Fruit fly (Drosophila melanogaster) whole organism: ENCODE results near the gene CG34238.

ENCODE experiments used
- CG8478 ChIP-seq: fragments of >200 bp; optimal IDR thresholded peaks from 2 replicates; lab custom pipeline; 2018; ENCODE audit warnings: inconsistent platforms
- Dll ChIP-seq: fragments of >200 bp; optimal IDR thresholded peaks from 2 replicates; lab custom pipeline; 2017
- EcR ChIP-seq, 2 experiments: fragments of >200 bp; optimal IDR thresholded peaks; 2 replicates each; lab custom pipeline; 2017; ENCODE audit warnings: missing biosample characterization in 2 of 2, missing genetic modification characterization in 2 of 2, missing genetic modification reagents in 2 of 2
- pan ChIP-seq: fragments of >200 bp; optimal IDR thresholded peaks from 2 replicates; lab custom pipeline; 2017
- psq ChIP-seq: fragments of >200 bp; optimal IDR thresholded peaks from 2 replicates; lab custom pipeline; 2017
- usp ChIP-seq: fragments of >200 bp; optimal IDR thresholded peaks from 2 replicates; lab custom pipeline; 2017; ENCODE audit warnings: missing biosample characterization, missing genetic modification characterization, mixed read lengths

dm6 chr3L:10648431-10648830 is 22.1 kb downstream of the CG34238 start:
- TF ChIP-seq pan (no peak), usp (no peak), Dll (lab: Kevin White, UChicago) (no peak), psq (lab: Kevin White, UChicago) (no peak), CG8478 (no peak), EcR (GFP tag; optimal IDR thresholded peaks at IDR 0.05; lab: Kevin White, UChicago) (no peak)
